Fruit fly (Drosophila melanogaster) ovary, adult (tissue): ENCODE data around the gene CG32428.
A peak's percentile ranks its signal among the peaks of the same experiment; 100 is the strongest.
"Not testable (repeated sequence)": the region's sequence is repeated elsewhere in the genome, so short reads cannot be mapped to it uniquely, and the experiment has no call there.

Experiments used
- CG17801 ChIP-seq: fragments of 200-800 bp; optimal IDR thresholded peaks from 2 replicates; lab custom pipeline; 2019; ENCODE audit warnings: missing biosample characterization, mild to moderate bottlenecking, missing genetic modification characterization, moderate library complexity; ENCODE audit not compliant: partially characterized antibody

The CG32428 gene

DNA sequence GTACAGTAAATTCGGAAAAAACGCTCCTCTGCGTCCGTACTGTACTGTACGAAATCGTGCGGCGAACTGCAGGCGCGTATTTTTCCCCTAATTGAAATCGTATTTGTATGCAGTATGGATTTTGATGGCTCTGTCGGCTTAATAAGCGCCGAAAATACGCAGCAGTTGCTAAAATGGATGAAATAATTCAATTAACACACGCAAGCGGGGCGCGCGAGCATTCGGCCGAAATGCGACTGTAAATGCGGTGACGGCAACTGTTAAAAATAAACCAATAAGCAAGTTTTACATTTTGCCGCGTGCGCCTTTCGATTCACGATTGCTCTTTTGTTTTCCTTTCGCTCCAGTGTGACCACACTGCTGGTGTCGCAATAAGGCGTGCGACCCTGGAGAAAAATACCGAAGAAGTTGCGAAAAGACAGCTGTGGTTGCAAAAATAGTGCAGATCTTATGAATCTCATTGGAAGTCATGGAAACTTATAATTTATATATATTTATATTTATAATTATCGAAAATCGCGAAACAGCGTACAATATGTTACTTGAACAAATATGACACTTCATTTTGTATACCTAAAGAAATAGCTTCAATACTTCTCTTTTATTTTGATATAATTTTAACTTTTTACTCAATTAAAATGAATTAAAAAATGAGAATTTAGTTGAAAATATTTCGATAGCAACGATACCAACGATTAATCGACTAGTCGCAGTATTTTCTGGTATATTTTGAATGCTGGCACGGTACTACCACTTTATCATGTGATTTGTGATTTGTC, at the start of gene CG32428, which contains the start of gene CG5969:
Gene CG32428 (minus strand): TSS at position 703 of the 779 bp plus-strand sequence.
Gene CG5969 (plus strand): TSS at position 763 of the 779 bp plus-strand sequence.
- peak; percentile 24 for TF ChIP-seq CG17801

DNA sequence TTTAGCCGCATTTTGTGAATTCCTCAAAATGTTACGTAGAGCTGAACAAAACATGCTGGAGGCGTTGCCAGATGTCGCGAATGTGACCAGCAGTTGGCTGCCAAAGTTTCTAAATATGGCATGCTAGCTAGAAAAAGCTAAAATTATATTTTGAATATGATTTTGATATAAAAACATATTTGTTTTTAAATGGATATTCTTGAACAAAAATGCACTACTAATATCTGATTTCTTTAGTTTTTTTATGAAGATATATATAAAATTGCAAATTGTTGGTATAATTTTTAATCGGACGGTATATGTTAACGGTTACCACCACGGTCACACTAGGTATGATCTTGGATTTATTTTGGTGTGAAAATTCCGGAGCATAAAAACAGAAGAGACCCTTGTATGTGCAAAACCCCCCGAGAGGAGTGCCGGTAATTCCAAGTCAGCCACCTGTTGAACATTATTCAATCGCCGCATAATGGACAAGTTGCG, 47.2 kb upstream of the CG32428 start, which contains the start of the genes mTerf3 and CG5104:
Gene mTerf3 (minus strand): TSS at position 86 of the 483 bp plus-strand sequence.
Gene CG5104 (plus strand): TSS at position 323 of the 483 bp plus-strand sequence.
- TF ChIP-seq CG17801: no peak

DNA sequence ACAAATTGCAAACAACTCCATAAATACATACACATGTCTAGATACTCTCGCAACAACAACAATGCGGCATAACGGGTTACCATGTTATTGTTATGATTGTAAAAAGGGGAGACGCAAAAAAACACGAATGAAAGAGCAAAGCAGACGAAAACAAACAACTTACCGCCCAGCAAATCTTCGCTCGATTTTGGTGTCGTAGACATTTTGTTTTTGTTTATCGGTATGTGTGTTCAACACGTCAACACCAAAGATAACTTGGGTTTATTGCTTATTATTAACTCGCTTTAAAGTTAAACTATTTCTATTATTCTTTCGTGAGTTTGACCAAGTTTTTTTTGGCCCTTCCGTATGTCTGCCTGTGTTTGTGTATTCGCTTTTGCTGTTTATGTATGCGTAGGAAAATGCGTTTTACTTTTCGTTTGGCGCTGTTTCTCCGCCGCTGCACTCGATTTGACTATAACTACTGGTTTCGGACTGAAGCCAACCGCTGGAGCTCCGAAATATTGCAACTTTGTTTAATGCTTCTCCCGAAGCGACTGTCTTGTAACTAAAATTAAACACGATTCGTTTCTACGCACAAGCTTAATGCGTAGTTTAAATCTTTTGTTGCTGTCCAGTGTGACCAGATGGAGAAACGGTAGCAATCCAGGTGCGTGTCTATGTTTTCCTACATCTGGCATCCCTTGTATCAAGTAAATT, 45.4 kb upstream of the CG32428 start, which contains the start of gene BNIP3:
Gene BNIP3 (minus strand): TSS at position 589 of the 699 bp plus-strand sequence.
- no peak for TF ChIP-seq CG17801

DNA sequence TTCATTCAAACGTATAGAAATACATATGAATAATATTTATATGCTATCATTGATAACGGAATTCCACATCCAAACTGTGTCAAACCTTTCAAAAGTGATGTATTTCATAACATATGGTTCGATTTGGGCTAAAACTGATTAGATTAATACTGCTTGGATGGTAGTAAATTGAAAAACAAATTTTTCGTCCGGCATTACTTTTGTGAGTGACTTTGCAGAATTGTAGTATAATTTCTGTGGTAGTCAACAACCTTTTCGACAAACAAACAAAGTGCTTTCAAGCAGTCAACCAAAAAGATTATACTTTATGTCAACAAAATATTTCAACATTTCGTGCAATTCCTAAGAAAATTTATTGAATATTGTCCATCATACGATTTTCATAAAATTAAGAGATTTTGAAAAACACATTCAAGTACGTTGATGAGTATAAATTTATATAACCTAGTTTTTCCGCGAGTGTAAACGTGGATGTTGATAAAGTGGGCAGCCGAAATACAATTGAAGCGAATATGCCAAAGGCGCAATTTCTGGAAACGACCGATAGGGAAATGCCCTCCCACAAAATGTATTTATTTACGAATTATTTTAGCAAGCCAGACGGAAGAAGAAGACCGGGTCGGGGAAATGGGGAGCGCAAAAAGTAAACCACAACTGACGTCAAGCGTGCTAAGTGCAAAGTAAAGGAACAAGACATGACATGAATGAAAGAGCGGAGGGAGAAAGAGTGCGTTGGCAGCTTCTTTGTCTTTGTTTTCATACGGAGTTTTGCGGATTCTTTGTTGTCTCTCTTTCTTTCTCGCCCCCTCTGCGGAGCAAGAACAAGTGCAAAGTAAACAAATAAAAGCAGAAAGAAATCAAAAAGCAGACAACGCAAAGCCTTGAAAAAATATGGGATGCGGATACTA, 44.6 kb upstream of the CG32428 start:
- no peak for TF ChIP-seq CG17801

DNA sequence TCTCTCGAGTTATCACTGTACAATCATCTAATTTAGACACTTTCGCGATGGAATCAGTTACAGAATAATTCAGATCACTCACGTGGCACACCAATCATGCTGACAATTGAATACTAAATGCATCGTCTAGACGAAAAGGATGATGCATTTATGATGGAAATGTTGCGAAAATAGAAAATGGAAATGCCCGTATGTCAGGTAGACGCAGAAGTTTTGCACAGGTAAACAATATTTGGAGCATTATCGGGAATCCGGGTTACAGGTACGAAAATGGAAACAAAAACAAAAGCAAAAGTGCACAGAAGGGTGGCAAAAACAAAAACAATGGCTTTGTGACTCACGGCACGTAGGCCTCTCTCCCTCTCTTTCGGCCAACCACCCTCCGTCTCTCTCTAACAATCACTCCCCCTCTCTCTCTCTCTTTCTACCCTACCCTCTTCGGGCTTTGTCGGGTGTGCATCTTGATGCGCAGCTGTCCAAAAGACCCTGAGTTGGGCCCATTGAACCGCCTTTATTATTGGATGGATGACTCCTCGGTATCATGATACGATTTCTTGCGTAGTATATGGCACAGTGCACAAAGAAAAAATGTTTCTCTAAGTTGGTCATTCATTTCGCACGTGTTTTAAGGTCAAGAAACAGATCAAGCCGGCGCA, 43.8 kb upstream of the CG32428 start:
- no peak for TF ChIP-seq CG17801

DNA sequence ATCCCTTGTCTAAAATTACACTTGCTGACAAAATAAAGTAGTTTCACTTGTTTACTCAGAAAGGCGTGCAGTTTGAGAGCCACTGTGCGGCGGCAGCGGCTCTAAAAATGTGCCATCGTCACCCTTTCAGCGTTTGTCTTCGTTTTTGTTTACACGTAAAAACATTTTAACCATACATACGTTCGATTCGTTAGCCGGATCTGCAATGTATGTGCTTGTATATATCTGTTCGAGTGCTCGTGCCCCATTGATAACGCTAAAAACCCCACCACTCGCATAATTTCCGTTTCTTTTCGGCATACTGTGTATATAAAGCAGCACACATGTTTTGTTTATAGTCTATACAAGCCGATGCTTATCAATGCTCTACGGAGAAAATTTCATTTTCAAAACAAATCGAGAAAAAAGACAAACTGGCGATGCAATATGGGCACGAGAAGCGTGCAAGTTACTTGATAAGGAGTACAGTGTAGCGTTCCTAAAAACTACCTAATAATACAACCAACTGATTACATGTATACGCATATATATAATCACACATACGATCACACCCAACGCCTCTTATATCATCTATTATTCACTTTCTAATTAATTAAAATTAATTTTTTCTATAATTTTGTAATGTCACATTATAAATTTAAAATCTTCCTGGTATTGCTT, 43.1 kb upstream of the CG32428 start:
- peak; percentile 71 for TF ChIP-seq CG17801

DNA sequence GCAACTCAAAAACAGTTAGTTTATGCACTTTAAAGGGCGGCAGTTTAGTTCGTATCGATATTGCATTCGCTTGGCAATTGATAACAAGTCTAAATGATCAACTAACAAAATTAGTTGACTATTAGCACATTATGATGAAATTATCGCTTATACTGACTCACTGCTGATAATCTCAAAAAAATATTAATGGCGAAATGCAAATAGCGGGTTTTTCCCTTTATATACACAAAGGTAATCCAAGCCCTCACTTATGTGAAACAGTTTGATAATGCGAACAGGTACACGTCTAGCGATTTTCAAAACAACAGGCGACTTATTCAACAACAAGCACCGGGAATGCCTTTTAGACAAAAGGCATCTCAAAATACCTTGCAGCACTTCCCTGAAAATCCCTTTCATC, 40.6 kb upstream of the CG32428 start:
- TF ChIP-seq CG17801: no peak

DNA sequence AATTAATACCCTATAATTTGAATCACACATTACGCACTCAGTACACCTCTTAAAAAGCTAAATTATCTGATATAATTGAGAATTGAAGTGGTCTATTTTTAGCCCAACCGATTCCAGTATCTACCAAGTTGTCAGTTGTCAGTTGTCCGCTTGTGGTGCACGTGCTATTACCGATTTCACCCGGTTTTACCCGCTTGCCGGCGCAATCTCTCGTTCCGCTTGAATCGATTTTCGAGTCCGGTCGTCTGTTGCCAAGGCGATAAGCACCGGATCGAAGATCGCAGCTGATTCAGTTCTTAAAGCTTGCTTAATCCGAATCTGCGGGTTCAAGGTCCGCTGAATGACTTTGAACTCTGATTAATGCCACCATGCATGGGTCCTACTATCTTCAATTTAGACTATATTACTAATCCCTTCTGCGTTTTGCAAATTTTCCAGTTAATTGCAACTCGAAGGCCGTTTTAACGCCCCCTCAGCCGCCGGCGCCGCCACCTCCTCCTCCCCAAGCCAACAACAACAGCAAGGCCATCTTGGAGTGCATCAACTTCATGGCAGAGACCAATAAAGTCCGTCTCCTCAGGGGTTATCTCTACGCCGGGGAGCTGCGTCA, 38.1 kb upstream of the CG32428 start:
- TF ChIP-seq CG17801: no peak

DNA sequence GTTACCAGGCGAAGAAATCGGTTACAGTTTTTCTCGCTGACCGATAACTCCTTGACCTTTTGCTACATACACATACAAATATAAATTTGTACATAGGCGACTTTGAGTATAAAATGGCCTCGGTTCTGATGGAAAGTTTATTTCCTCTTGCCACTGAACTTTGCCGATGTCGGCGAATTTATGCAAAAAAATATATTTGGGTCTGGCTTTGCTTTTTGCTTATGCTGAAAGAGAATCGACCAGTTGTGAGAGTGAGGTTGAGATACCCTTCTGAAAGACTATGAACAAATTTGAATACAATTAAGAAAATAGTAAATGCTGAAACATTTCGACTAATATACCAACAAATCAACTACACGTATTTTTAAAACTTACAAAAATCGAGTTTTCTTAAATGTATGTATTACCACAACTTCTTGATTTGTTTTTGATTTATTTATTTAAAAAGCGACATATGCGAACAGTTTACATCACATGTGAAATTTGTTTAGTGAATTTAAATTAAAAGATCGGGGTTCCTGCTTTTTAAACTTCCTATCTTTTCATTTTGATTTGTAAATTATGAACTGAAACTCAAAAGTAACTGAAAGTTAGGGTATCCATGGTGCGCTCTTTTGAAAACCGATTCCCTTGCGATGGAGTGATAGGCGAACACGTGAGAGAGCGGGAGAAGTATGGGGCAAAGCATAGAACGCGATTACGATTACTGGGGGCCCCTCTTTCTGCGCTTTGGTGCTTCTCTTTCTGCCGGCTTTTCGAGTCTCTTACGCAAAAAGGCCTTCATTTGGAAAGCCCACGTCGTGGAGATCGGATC, 35.8 kb upstream of the CG32428 start:
- TF ChIP-seq CG17801: peak; percentile 72

DNA sequence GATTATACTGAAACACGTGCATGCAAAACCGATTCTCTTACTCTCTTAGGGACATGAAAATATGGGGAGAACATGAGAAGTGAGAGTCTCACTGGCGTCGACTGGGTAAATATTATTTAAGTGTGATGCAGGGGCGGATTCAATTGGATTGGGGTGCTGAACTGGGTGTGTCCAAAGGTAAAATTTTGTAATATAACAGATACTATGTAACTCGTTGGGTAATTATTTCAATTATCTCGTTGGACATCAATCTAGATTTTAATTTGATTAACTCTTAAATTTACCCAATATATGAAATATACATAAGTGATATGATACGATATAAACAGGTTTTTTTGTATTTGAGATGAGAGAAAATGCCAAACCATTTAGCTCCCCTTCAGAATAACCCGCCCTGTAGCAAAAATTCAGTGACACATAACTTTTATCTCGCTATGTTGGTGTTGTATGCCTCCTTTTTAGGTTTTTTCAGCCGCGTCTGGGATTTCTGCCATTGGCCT, 34.7 kb upstream of the CG32428 start:
- TF ChIP-seq CG17801: peak; percentile 85

DNA sequence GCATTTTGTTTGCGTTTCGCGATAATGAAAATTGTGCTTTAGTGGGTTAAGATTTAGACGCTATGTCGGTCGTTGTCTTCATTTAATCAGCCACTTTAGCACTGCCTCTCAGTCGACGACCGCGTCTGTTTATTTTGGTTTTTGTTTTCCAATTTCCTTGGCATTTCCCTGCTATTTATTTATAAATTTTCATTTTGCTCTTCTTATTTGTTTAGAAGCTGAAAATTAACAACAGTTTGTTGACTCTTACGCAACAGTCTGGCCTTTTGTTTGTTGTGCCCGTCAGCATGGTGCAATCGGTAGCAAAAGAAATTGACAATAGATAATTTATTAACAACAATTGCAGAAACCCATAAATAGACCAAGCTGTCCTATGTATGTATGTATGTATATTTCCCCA, 34.0 kb upstream of the CG32428 start:
- TF ChIP-seq CG17801: no peak

DNA sequence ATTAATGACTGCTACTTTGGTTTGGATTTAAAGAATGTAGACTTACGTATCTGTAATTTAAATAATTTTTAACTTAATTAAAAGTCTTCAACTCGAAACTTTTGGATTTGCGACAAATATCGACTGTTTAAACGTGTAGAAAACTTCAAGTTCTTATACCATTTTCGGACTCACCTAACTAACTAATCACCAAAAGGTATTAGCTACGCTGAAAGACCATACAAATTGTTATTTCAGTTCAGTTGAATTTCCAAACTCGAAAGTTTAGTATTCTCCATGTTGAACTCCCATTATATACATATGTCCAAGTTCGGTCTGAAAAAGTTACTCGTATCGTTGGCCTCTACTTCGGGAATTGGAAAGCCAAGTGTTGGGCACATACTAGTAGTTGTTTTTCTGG, 32.2 kb upstream of the CG32428 start, which contains the start of gene CG5078:
Gene CG5078 (plus strand): TSS at position 301 of the 400 bp plus-strand sequence.
- no peak for TF ChIP-seq CG17801

DNA sequence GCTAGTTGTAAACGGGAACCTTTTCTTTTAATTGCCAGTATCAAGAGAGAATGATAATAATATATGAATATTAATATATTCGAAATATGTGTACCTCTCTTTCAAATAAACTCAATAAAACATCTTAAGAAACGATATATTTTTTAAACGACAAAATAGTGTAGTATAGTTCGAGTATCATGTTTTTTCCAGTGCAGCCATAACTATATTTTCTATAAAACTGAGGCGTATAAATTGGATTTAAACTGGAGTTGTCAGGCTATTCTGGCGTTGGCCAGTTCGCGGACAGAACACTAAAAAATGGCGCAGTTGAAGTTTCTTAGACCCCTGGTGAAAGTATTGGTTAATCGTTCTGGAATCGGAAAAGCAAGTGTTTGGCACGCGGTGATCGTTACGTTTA, 30.4 kb upstream of the CG32428 start, which contains the start of gene CG17637:
Gene CG17637 (plus strand): TSS at position 301 of the 400 bp plus-strand sequence.
- TF ChIP-seq CG17801: not testable (repeated sequence)
